Fruit fly (Drosophila melanogaster) whole organism, embryonic: ENCODE data around the gene Srp9.

ENCODE experiments used
- CG10147 ChIP-seq: fragments of 200-800 bp; sonication (Bioruptor generic); optimal IDR thresholded peaks from 2 replicates; lab custom pipeline; 2019; ENCODE audit warnings: missing biosample characterization, mild to moderate bottlenecking, missing genetic modification characterization, moderate library complexity
- CG10979 ChIP-seq: fragments of 200-800 bp; sonication (Bioruptor generic); optimal IDR thresholded peaks from 2 replicates; lab custom pipeline; 2018; ENCODE audit warnings: missing biosample characterization, mild to moderate bottlenecking, missing genetic modification characterization, moderate library complexity
- CG11504 ChIP-seq: fragments of 200-800 bp; sonication (Bioruptor generic); optimal IDR thresholded peaks from 3 replicates; lab custom pipeline; 2019; ENCODE audit warnings: missing biosample characterization, mild to moderate bottlenecking, missing genetic modification characterization, moderate library complexity
- CG13424 ChIP-seq: fragments of 200-800 bp; sonication (Bioruptor generic); optimal IDR thresholded peaks from 2 replicates; lab custom pipeline; 2019; ENCODE audit warnings: missing biosample characterization, mild to moderate bottlenecking, missing genetic modification characterization, moderate library complexity
- CG14710 ChIP-seq: fragments of 200-800 bp; sonication (Bioruptor generic); optimal IDR thresholded peaks from 3 replicates; lab custom pipeline; 2019; ENCODE audit warnings: missing biosample characterization, mild to moderate bottlenecking, missing genetic modification characterization, moderate library complexity
- CG15269 ChIP-seq: fragments of 200-800 bp; sonication (Bioruptor generic); optimal IDR thresholded peaks from 2 replicates; lab custom pipeline; 2018; ENCODE audit warnings: missing biosample characterization, mild to moderate bottlenecking, missing genetic modification characterization, moderate library complexity
- CG15601 ChIP-seq: fragments of 200-800 bp; sonication (Bioruptor generic); optimal IDR thresholded peaks from 3 replicates; lab custom pipeline; 2019; ENCODE audit warnings: missing biosample characterization, mild to moderate bottlenecking, missing genetic modification characterization, moderate library complexity
- CG17385 ChIP-seq: fragments of 200-800 bp; sonication (Bioruptor generic); optimal IDR thresholded peaks from 3 replicates; lab custom pipeline; 2018; ENCODE audit warnings: missing biosample characterization, mild to moderate bottlenecking, missing genetic modification characterization
- CG17802 ChIP-seq: fragments of 200-800 bp; sonication (Bioruptor generic); optimal IDR thresholded peaks from 2 replicates; lab custom pipeline; 2018; ENCODE audit warnings: missing biosample characterization, mild to moderate bottlenecking, missing genetic modification characterization, moderate library complexity
- CG2202 ChIP-seq: fragments of 200-800 bp; sonication (Bioruptor generic); optimal IDR thresholded peaks from 2 replicates; lab custom pipeline; 2018; ENCODE audit warnings: missing biosample characterization, mild to moderate bottlenecking, missing genetic modification characterization
- CG2712 ChIP-seq: fragments of 200-800 bp; optimal IDR thresholded peaks from 3 replicates; lab custom pipeline; 2019; ENCODE audit warnings: missing biosample characterization, mild to moderate bottlenecking, missing genetic modification characterization, moderate library complexity
- CG30403 ChIP-seq: fragments of 200-800 bp; sonication (Bioruptor generic); optimal IDR thresholded peaks from 3 replicates; lab custom pipeline; 2016; ENCODE audit warnings: missing biosample characterization, missing genetic modification characterization
- CG31441 ChIP-seq: fragments of 200-800 bp; sonication (Bioruptor generic); IDR thresholded peaks from 2 replicates; pipeline ENCODE4 v1.3.6; 2022; ENCODE audit warnings: missing biosample characterization, missing genetic modification characterization
- CG32532 ChIP-seq: fragments of 200-800 bp; sonication (Bioruptor generic); IDR thresholded peaks from 2 replicates; pipeline ENCODE4 v1.3.6; 2022; ENCODE audit warnings: missing biosample characterization, missing genetic modification characterization
- CG33557 ChIP-seq: fragments of 200-800 bp; sonication (Bioruptor generic); optimal IDR thresholded peaks from 2 replicates; lab custom pipeline; 2019; ENCODE audit warnings: missing biosample characterization, mild to moderate bottlenecking, missing genetic modification characterization, moderate library complexity
- CG34376 ChIP-seq: fragments of 200-800 bp; sonication (Bioruptor generic); optimal IDR thresholded peaks from 2 replicates; lab custom pipeline; 2018; ENCODE audit warnings: missing biosample characterization, mild to moderate bottlenecking, missing genetic modification characterization
- CG6254 ChIP-seq: fragments of 200-800 bp; sonication (Bioruptor generic); optimal IDR thresholded peaks from 3 replicates; lab custom pipeline; 2017; ENCODE audit warnings: mild to moderate bottlenecking, missing biosample characterization, missing genetic modification reagents, missing genetic modification characterization
- CG8924 ChIP-seq: fragments of 200-800 bp; optimal IDR thresholded peaks from 3 replicates; lab custom pipeline; 2019; ENCODE audit warnings: missing biosample characterization, mild to moderate bottlenecking, missing genetic modification characterization, moderate library complexity
- CG9437 ChIP-seq: fragments of 200-800 bp; sonication (Bioruptor generic); optimal IDR thresholded peaks from 2 replicates; lab custom pipeline; 2018; ENCODE audit warnings: missing biosample characterization, mild to moderate bottlenecking, missing genetic modification characterization
- CG9932 ChIP-seq: fragments of 200-800 bp; sonication (Bioruptor generic); IDR thresholded peaks from 2 replicates; pipeline ENCODE4 v1.3.6; 2022; ENCODE audit warnings: missing biosample characterization, missing genetic modification characterization
- Dfd ChIP-seq, 2 experiments: fragments of >200 bp; optimal IDR thresholded peaks; 2 replicates each; lab custom pipeline; 2017; ENCODE audit warnings: missing biosample characterization in 2 of 2, missing genetic modification characterization in 2 of 2
- GATAe ChIP-seq: fragments of 200-800 bp; sonication (Bioruptor generic); conservative IDR thresholded peaks from 2 replicates; pipeline ENCODE4 v1.3.6; 2022; ENCODE audit warnings: missing biosample characterization, missing genetic modification characterization
- HLH4C ChIP-seq: fragments of 200-800 bp; sonication (Bioruptor generic); IDR thresholded peaks from 3 replicates; pipeline ENCODE4 v1.3.6; 2022; ENCODE audit warnings: missing biosample characterization, missing genetic modification characterization; ENCODE audit not compliant: partially characterized antibody
- Hr78 ChIP-seq, 2 experiments: fragments of 200-800 bp in 1 of 2; fragments of >200 bp in 1 of 2; sonication (Bioruptor generic) in 1 of 2; optimal IDR thresholded peaks; 2 replicates each; lab custom pipeline; 2017 to 2019; ENCODE audit warnings: missing biosample characterization in 2 of 2, missing genetic modification characterization in 2 of 2, mild to moderate bottlenecking in 1 of 2, moderate library complexity in 1 of 2
- Lim3 ChIP-seq: fragments of 200-800 bp; sonication (Bioruptor generic); IDR thresholded peaks from 2 replicates; pipeline ENCODE4 v1.3.6; 2022; ENCODE audit warnings: missing biosample characterization, missing genetic modification characterization
- Meics ChIP-seq: fragments of 200-800 bp; sonication (Bioruptor generic); optimal IDR thresholded peaks from 2 replicates; lab custom pipeline; 2017; ENCODE audit warnings: missing biosample characterization, mild to moderate bottlenecking, missing genetic modification characterization
- Oli ChIP-seq: fragments of 200-800 bp; sonication (Bioruptor generic); optimal IDR thresholded peaks from 2 replicates; lab custom pipeline; 2018; ENCODE audit warnings: missing biosample characterization, mild to moderate bottlenecking, missing genetic modification characterization, moderate library complexity
- Sox102F ChIP-seq: fragments of 200-800 bp; sonication (Bioruptor generic); optimal IDR thresholded peaks from 2 replicates; lab custom pipeline; 2018; ENCODE audit warnings: missing biosample characterization, mild to moderate bottlenecking, missing genetic modification characterization, moderate library complexity
- Vsx1 ChIP-seq: fragments of 200-800 bp; sonication (Bioruptor generic); optimal IDR thresholded peaks from 2 replicates; lab custom pipeline; 2017; ENCODE audit warnings: missing biosample characterization, mild to moderate bottlenecking, missing genetic modification characterization, missing genetic modification reagents
- Xrp1 ChIP-seq: fragments of 200-800 bp; sonication (Bioruptor generic); IDR thresholded peaks from 2 replicates; pipeline ENCODE4 v1.3.6; 2022; ENCODE audit warnings: missing biosample characterization, missing genetic modification characterization
- bab2 ChIP-seq: fragments of 200-800 bp; sonication (Bioruptor generic); optimal IDR thresholded peaks from 2 replicates; lab custom pipeline; 2016; ENCODE audit warnings: missing biosample characterization, missing genetic modification characterization
- bcd ChIP-seq: fragments of 200-800 bp; sonication (Bioruptor generic); optimal IDR thresholded peaks from 2 replicates; lab custom pipeline; 2017; ENCODE audit warnings: missing biosample characterization, mild to moderate bottlenecking, missing genetic modification characterization
- bsh ChIP-seq, 2 experiments: fragments of 200-800 bp; sonication (Bioruptor generic); optimal IDR thresholded peaks; 2 replicates each; lab custom pipeline; 2017 to 2018; ENCODE audit warnings: mild to moderate bottlenecking in 2 of 2, missing biosample characterization in 2 of 2, missing genetic modification characterization in 2 of 2, moderate library complexity in 1 of 2
- btn ChIP-seq: fragments of 200-800 bp; sonication (Bioruptor generic); optimal IDR thresholded peaks from 2 replicates; lab custom pipeline; 2016; ENCODE audit warnings: missing biosample characterization, missing genetic modification characterization
- ci ChIP-seq: fragments of 200-800 bp; sonication (Bioruptor generic); IDR thresholded peaks from 3 replicates; pipeline ENCODE4 v1.3.6; 2022; ENCODE audit warnings: missing biosample characterization, missing genetic modification characterization
- cwo ChIP-seq: fragments of 200-800 bp; sonication (Bioruptor generic); optimal IDR thresholded peaks from 3 replicates; lab custom pipeline; 2017; ENCODE audit warnings: missing biosample characterization, missing genetic modification characterization, mild to moderate bottlenecking, moderate library complexity, missing genetic modification reagents
- grau ChIP-seq: fragments of 200-800 bp; optimal IDR thresholded peaks from 3 replicates; lab custom pipeline; 2019; ENCODE audit warnings: missing biosample characterization, mild to moderate bottlenecking, missing genetic modification characterization, moderate library complexity
- kni ChIP-seq: fragments of 200-800 bp; sonication (Bioruptor generic); optimal IDR thresholded peaks from 3 replicates; lab custom pipeline; 2017; ENCODE audit warnings: mild to moderate bottlenecking, missing biosample characterization, missing genetic modification reagents, missing genetic modification characterization
- lola ChIP-seq, 3 experiments: fragments of >200 bp in 2 of 3; fragments of 200-800 bp in 1 of 3; sonication (Bioruptor generic) in 1 of 3; optimal IDR thresholded peaks; 2 replicates each; lab custom pipeline; 2017 to 2019; ENCODE audit warnings: missing biosample characterization in 3 of 3, missing genetic modification characterization in 3 of 3, mild to moderate bottlenecking in 1 of 3, moderate library complexity in 1 of 3
- phol ChIP-seq: fragments of 200-800 bp; sonication (Bioruptor generic); optimal IDR thresholded peaks from 3 replicates; lab custom pipeline; 2018; ENCODE audit warnings: missing biosample characterization, mild to moderate bottlenecking, missing genetic modification characterization, moderate library complexity
- sob ChIP-seq: fragments of 200-800 bp; sonication (Bioruptor generic); IDR thresholded peaks from 2 replicates; pipeline ENCODE4 v1.3.6; 2022; ENCODE audit warnings: missing biosample characterization, missing genetic modification characterization
- sr ChIP-seq: fragments of 200-800 bp; sonication (Bioruptor generic); IDR thresholded peaks from 3 replicates; pipeline ENCODE4 v1.3.6; 2022; ENCODE audit warnings: missing biosample characterization, missing genetic modification characterization
- tap ChIP-seq: fragments of 200-800 bp; optimal IDR thresholded peaks from 3 replicates; lab custom pipeline; 2019; ENCODE audit warnings: missing biosample characterization, mild to moderate bottlenecking, missing genetic modification characterization, moderate library complexity
- tup ChIP-seq: fragments of 200-800 bp; sonication (Bioruptor generic); optimal IDR thresholded peaks from 2 replicates; lab custom pipeline; 2016; ENCODE audit warnings: missing biosample characterization, mild to moderate bottlenecking, missing genetic modification characterization, moderate library complexity
- twi ChIP-seq: fragments of 200-800 bp; optimal IDR thresholded peaks from 2 replicates; lab custom pipeline; 2019; ENCODE audit warnings: missing biosample characterization, mild to moderate bottlenecking, missing genetic modification characterization, moderate library complexity
- z ChIP-seq: fragments of 200-800 bp; sonication (Bioruptor generic); IDR thresholded peaks from 3 replicates; pipeline ENCODE4 v1.3.6; 2022; ENCODE audit warnings: missing biosample characterization, missing genetic modification characterization
- zfh1 ChIP-seq: fragments of 200-800 bp; sonication (Bioruptor generic); IDR thresholded peaks from 3 replicates; pipeline ENCODE4 v1.3.6; 2022; ENCODE audit warnings: missing biosample characterization, missing genetic modification characterization

Srp9 gene

DNA sequence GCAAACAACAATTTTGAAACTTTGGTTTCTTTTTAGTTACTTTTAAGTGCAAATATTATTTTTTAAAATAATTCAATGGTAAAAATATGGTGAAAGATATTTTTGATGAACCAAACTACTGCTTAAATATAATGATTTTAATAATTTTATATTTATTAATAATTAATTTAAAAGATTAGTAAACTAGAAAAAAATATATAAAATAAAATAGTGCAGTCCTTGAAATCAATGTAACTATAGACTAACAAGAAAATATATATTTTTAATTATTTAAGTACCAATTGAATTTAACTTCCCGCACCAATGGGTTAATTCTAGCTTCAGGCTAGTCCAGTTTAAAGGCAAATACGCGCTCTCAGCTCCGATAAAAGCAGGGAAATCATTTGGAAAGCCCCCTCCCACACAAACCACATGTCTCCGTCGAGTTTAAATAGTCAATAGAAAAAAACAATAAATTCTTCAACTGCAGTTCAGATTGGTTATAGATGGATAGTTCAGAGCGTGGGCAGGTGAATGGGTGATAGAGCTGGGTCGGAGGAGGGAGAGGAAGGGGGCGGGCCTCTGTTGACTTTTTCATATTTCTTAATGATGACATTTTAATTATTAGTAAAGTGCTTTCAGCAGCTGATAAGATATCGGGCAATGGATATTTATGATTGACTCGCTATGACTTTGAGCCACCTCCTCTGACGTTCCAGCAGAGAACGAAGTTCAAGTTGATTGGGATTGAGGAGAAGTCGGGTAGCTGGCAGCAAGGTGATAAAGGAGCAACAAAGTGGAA is 26.0 kb downstream of the Srp9 start (continued):
- peak; percentile 74 for TF ChIP-seq Vsx1 (GFP tag; lab: Kevin White, UChicago)
- TF ChIP-seq twi: peak; percentile 18
- TF ChIP-seq CG32532: 0 out of 2 replicates have a peak, but pooled peaks have one; percentile 15
- TF ChIP-seq CG15601: peak; percentile 47
- peak in 1 of 2 experiments; percentile 35 for TF ChIP-seq Hr78 (GFP tag; optimal IDR thresholded peaks at IDR 0.05; lab: Kevin White, UChicago)
- TF ChIP-seq CG10979 (tag; lab: Kevin White, UChicago): peak; percentile 48
- peak; percentile 58; the same call in 1 of the 2 replicates for TF ChIP-seq CG31441 (GFP tag; lab: Robert Waterston, UW)
- peak; percentile 50 for TF ChIP-seq CG8924 (tag; lab: Kevin White, UChicago)
- TF ChIP-seq CG9932: no peak
- TF ChIP-seq CG30403 (GFP tag; lab: Kevin White, UChicago): peak; percentile 19
- 0 out of 3 replicates have a peak, but pooled peaks have one; percentile 7 for TF ChIP-seq zfh1 (GFP tag; lab: Robert Waterston, UW)
- 0 out of 3 replicates have a peak, but pooled peaks have one; percentile 47 for TF ChIP-seq ci
- peak; percentile 23; the same call in 1 of the 3 replicates for TF ChIP-seq z (GFP tag; lab: Robert Waterston, UW)
- TF ChIP-seq kni (GFP tag; lab: Kevin White, UChicago): peak; percentile 33
- peak; percentile 34 for TF ChIP-seq tap (tag; lab: Kevin White, UChicago)
- TF ChIP-seq grau: peak; percentile 35
- peak; percentile 40; the same call in 1 of the 2 replicates for TF ChIP-seq Xrp1 (GFP tag; lab: Robert Waterston, UW)
- TF ChIP-seq CG2202: peak; percentile 24
- TF ChIP-seq CG10147: no peak
- TF ChIP-seq bsh (GFP tag; optimal IDR thresholded peaks at IDR 0.05; lab: Kevin White, UChicago): peak in 1 of 2 experiments; percentile 18
- peak; percentile 26 for TF ChIP-seq CG9437 (GFP tag; lab: Kevin White, UChicago)
- peak; percentile 68 for TF ChIP-seq CG2712 (tag; lab: Kevin White, UChicago)
- TF ChIP-seq CG6254: peak; percentile 37
- TF ChIP-seq bcd: peak; percentile 7
- 0 out of 3 replicates have a peak, but pooled peaks have one; percentile 37 for TF ChIP-seq sr (GFP tag; lab: Robert Waterston, UW)
- TF ChIP-seq bab2 (GFP tag; lab: Kevin White, UChicago): no peak
- peak; percentile 53 for TF ChIP-seq CG34376
- no peak for TF ChIP-seq Oli
- TF ChIP-seq GATAe: peak; percentile 64; the same call in 1 of the 2 replicates
- peak; percentile 11 for TF ChIP-seq Meics (GFP tag; lab: Kevin White, UChicago)
- peak; percentile 77; the same call in 1 of the 2 replicates for TF ChIP-seq Lim3 (GFP tag; lab: Robert Waterston, UW)
- TF ChIP-seq CG17385 (GFP tag; lab: Kevin White, UChicago): peak; percentile 21
- TF ChIP-seq CG13424: peak; percentile 48
- TF ChIP-seq CG15269 (tag; lab: Kevin White, UChicago): peak; percentile 6
- TF ChIP-seq CG17802 (tag; lab: Kevin White, UChicago): no peak
- no peak for TF ChIP-seq Dfd (GFP tag; optimal IDR thresholded peaks at IDR 0.05; lab: Kevin White, UChicago)
- TF ChIP-seq sob (GFP tag; lab: Robert Waterston, UW): no peak
- no peak for TF ChIP-seq btn
- TF ChIP-seq HLH4C (GFP tag; lab: Robert Waterston, UW): no peak
- TF ChIP-seq tup (GFP tag; lab: Kevin White, UChicago): no peak
- TF ChIP-seq CG11504: peak; percentile 73
- TF ChIP-seq phol (tag; lab: Kevin White, UChicago): peak; percentile 54
- TF ChIP-seq CG33557 (GFP tag; lab: Kevin White, UChicago): peak; percentile 3
- TF ChIP-seq lola (GFP tag; optimal IDR thresholded peaks at IDR 0.05; lab: Kevin White, UChicago): peak in 1 of 3 experiments; percentile 65
- TF ChIP-seq cwo: no peak
- TF ChIP-seq CG14710 (tag; lab: Kevin White, UChicago): peak; percentile 55
- peak; percentile 29 for TF ChIP-seq Sox102F (GFP tag; lab: Kevin White, UChicago)
